Worm (Caenorhabditis elegans) whole organism, dauer: ENCODE data around the gene plc-4.

ENCODE experiments used
- unc-62 ChIP-seq: sonication (generic microtip); optimal IDR thresholded peaks from 2 replicates; lab custom pipeline; 2017; ENCODE audit warnings: missing biosample characterization, missing genetic modification reagents, missing genetic modification characterization

plc-4 gene

DNA sequence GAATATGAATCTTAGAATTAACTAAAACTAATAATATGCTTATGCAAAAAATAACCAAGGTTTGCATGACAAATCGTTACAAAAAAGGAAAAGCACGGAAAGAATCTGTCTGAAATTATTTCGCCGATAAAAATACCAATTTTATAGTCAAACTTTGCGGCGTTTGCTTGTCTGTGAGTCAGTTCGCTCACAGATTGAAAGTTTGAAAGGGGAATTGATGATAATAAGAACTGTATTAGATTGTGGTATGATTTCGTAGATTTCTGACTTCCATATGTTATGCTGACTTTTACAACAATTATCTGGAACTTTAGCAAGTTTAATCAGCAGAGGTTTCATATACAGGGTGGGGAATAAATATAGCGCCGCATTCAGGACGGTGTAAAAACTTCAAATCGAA is 52.2 kb downstream of the plc-4 start, which contains the start of gene F13B6.2:
Gene F13B6.2 (minus strand): TSS at position 101 of the 400 bp plus-strand sequence.
- TF ChIP-seq unc-62 (GFP tag; lab: Kevin White, UChicago) = no peak
